Worm (Caenorhabditis elegans): ENCODE data around the gene mig-6.

DNA sequence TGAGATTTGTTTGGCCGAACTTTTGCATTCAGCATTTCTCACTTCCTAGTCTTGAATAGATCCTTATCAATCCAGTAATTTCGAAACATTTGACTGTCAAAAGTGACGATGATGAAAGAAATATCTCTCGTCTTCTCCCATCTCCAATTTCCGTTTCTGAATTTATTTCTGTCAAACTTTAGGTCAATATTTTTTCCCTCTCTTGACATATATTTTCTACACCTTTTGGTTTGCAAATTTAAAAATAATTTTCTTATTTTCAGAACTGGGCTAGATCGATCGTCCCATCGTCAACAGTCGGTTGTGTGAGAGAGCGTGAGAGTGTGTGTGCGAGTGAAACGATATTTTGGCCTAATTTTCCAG is 22.2 kb upstream of the mig-6 start, which contains the start of gene xpo-1:
- TF ChIP-seq T22C8.4 (GFP tag; IDR thresholded peaks at IDR 0.05): no peak
- TF ChIP-seq ref-1 (GFP tag; conservative IDR thresholded peaks at IDR 0.05): no peak

All from whole organism, midembryonic.